Fruit fly (Drosophila melanogaster) whole organism: Measurements from ENCODE around the gene MtnB.

ENCODE experiments used
- CG8478 ChIP-seq: fragments of >200 bp; optimal IDR thresholded peaks from 2 replicates; lab custom pipeline; 2018; ENCODE audit warnings: inconsistent platforms
- pan ChIP-seq: fragments of >200 bp; optimal IDR thresholded peaks from 2 replicates; lab custom pipeline; 2017
- psq ChIP-seq: fragments of >200 bp; optimal IDR thresholded peaks from 2 replicates; lab custom pipeline; 2017
- usp ChIP-seq: fragments of >200 bp; optimal IDR thresholded peaks from 2 replicates; lab custom pipeline; 2017; ENCODE audit warnings: missing biosample characterization, missing genetic modification characterization, mixed read lengths

- TF ChIP-seq pan (lab: Kevin White, UChicago) (no peak), CG8478 (lab: Kevin White, UChicago) (no peak), usp (GFP tag; lab: Kevin White, UChicago) (no peak), psq (lab: Kevin White, UChicago) (no peak)
Observed at dm6 chr3R:20509377-20509776, 5.8 kb upstream of the MtnB start.
